Worm (Caenorhabditis elegans): ENCODE data around the gene K01G12.3.

ce11 chrIV:14165476-14165875 lies 27.8 kb upstream of the K01G12.3 start, which contains the start of gene R05A10.6:
- no peak for TF ChIP-seq ceh-82 (tag; optimal IDR thresholded peaks at IDR 0.05)
- TF ChIP-seq fkh-10 (GFP tag; optimal IDR thresholded peaks at IDR 0.05): no peak
- TF ChIP-seq pha-4 (tag; optimal IDR thresholded peaks at IDR 0.05): no peak
- TF ChIP-seq lin-15B (tag; optimal IDR thresholded peaks at IDR 0.05): no peak
- TF ChIP-seq zag-1 (tag; optimal IDR thresholded peaks at IDR 0.05): no peak
- TF ChIP-seq aly-2 (tag; optimal IDR thresholded peaks at IDR 0.05): no peak
- TF ChIP-seq egl-27 (tag; optimal IDR thresholded peaks at IDR 0.05): no peak
- no peak for TF ChIP-seq tbx-2 (tag; optimal IDR thresholded peaks at IDR 0.05)
- no peak for TF ChIP-seq sea-2 (GFP tag; optimal IDR thresholded peaks at IDR 0.05)
- no peak for TF ChIP-seq lin-39 (tag; optimal IDR thresholded peaks at IDR 0.05)
- TF ChIP-seq daf-12 (tag; optimal IDR thresholded peaks at IDR 0.05): no peak
- no peak for TF ChIP-seq nhr-11 (tag; optimal IDR thresholded peaks at IDR 0.05)

Data from whole organism, L3 larva.